Worm (Caenorhabditis elegans): Measurements from ENCODE around the gene srh-23.

Gene srh-23

DNA sequence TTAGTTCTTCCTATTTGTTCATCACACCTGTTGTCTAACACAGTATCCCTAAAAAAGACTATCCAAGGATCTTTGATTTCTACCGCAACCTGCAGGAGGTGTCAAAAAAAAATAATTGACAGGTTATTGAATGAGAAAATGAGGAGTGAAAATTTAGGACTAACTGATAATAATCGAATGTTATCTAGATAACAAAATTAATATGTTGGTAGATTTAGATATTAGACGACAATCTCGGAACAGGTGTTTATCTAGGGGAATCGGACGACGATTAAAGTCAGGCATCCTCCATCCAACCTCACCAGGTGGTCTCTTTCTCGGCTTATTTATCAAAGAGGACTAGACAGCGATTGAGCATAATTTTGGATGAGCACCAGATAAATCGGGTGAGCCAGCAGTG, 47.9 kb downstream of the srh-23 start:
- no peak for TF ChIP-seq efl-1 (optimal IDR thresholded peaks at IDR 0.05)
- TF ChIP-seq efl-1 (GFP tag; optimal IDR thresholded peaks at IDR 0.05 in 1 of 2): no peak
- no peak for TF ChIP-seq ces-1 (GFP tag; optimal IDR thresholded peaks at IDR 0.05)
- TF ChIP-seq lin-39 (tag; optimal IDR thresholded peaks at IDR 0.05): no peak
- TF ChIP-seq zag-1 (tag; optimal IDR thresholded peaks at IDR 0.05): no peak
- TF ChIP-seq vab-15 (tag; optimal IDR thresholded peaks at IDR 0.05): no peak
- TF ChIP-seq nhr-71 (tag; optimal IDR thresholded peaks at IDR 0.05): no peak
- no peak for TF ChIP-seq unc-98 (GFP tag; IDR thresholded peaks at IDR 0.05)
- no peak for TF ChIP-seq hlh-4 (tag; optimal IDR thresholded peaks at IDR 0.05)
- no peak for TF ChIP-seq sup-37 (GFP tag; optimal IDR thresholded peaks at IDR 0.05)
- no peak for TF ChIP-seq egl-27 (tag; optimal IDR thresholded peaks at IDR 0.05)
- TF ChIP-seq nhr-20 (tag; optimal IDR thresholded peaks at IDR 0.05): no peak
- no peak for TF ChIP-seq lin-14 (GFP tag; optimal IDR thresholded peaks at IDR 0.05)
- no peak for TF ChIP-seq aly-2 (tag; optimal IDR thresholded peaks at IDR 0.05)
- no peak for TF ChIP-seq pqm-1 (tag; optimal IDR thresholded peaks at IDR 0.05)
- TF ChIP-seq snpc-4 (tag; optimal IDR thresholded peaks at IDR 0.05): no peak
- TF ChIP-seq sox-4 (tag; optimal IDR thresholded peaks at IDR 0.05): no peak

DNA sequence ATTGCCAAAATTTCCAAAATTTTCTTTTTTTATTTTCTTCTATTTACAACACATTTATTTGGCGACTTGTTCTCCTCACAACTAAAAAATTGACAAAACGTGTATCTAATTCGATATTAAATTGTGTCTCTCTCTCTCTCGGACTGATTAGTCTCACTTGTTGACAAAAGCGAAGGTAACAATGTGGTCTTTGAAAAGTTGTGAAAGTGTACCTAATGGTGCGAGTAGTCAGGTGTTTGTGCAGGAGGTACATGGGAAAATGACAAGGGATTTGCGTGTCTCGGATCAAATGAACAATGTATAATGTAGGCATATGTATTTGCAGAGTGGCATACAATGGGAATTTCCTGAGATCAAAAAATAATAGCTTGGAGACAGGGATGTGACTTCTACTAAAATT, 48.6 kb downstream of the srh-23 start:
- TF ChIP-seq mdl-1 (tag; optimal IDR thresholded peaks at IDR 0.05) (peak in 1 of 2 experiments; percentile 5), nhr-20 (tag; optimal IDR thresholded peaks at IDR 0.05) (peak; percentile 35), elt-2 (tag; optimal IDR thresholded peaks at IDR 0.05) (peak; percentile 14), nhr-71 (tag; optimal IDR thresholded peaks at IDR 0.05) (peak; percentile 22), mab-9 (GFP tag; IDR thresholded peaks at IDR 0.05) (no peak), elt-3 (tag; optimal IDR thresholded peaks at IDR 0.05) (peak in 1 of 6 experiments; percentile 25), fkh-8 (tag; optimal IDR thresholded peaks at IDR 0.05) (peak; percentile 19), lir-3 (tag; optimal IDR thresholded peaks at IDR 0.05; ENCODE audit: poor library complexity) (no peak), blmp-1 (tag; optimal IDR thresholded peaks at IDR 0.05) (peak; percentile 79), ceh-90 (tag; optimal IDR thresholded peaks at IDR 0.05) (no peak), lin-35 (GFP tag; optimal IDR thresholded peaks at IDR 0.05) (peak in 1 of 2 experiments; percentile 48), C04F5.9 (tag; optimal IDR thresholded peaks at IDR 0.05) (no peak), lin-15B (tag; optimal IDR thresholded peaks at IDR 0.05) (no peak)

All from whole organism, L1 larva.